Fruit fly (Drosophila melanogaster): ENCODE results near the gene gudu.

dm6 chr2L:7435475-7435874, 47.2 kb downstream of the gudu start:
- no peak for TF ChIP-seq CG4318 (GFP tag; optimal IDR thresholded peaks at IDR 0.05)
- no peak for TF ChIP-seq Met (GFP tag; optimal IDR thresholded peaks at IDR 0.05)
- no peak for TF ChIP-seq dsx (GFP tag; optimal IDR thresholded peaks at IDR 0.05; ENCODE audit: poor library complexity, severe bottlenecking)
- TF ChIP-seq CG6276 (GFP tag; optimal IDR thresholded peaks at IDR 0.05) = no peak
- no peak for TF ChIP-seq Lpt (GFP tag; optimal IDR thresholded peaks at IDR 0.05)

All from whole organism, prepupa.